Worm (Caenorhabditis elegans) whole organism, mixed stage, embryonic: Measurements from ENCODE around the gene cpg-4.

ENCODE experiments used
- nhr-12 ChIP-seq: fragments of 150-350 bp; optimal IDR thresholded peaks from 2 replicates; lab custom pipeline; 2014; ENCODE audit warnings: missing biosample characterization, missing genetic modification characterization
- nhr-2 ChIP-seq: fragments of 150-350 bp; optimal IDR thresholded peaks from 2 replicates; lab custom pipeline; 2014; ENCODE audit warnings: missing biosample characterization, missing genetic modification characterization
- snpc-4 ChIP-seq: fragments of 150-350 bp; optimal IDR thresholded peaks from 2 replicates; lab custom pipeline; 2014; ENCODE audit warnings: missing biosample characterization, missing genetic modification characterization
- unc-120 ChIP-seq: sonication (generic microtip); optimal IDR thresholded peaks from 2 replicates; lab custom pipeline; 2017; ENCODE audit warnings: missing genetic modification characterization, missing compliant biosample characterization; ENCODE audit not compliant: poor library complexity, severe bottlenecking
- ztf-11 ChIP-seq: fragments of 150-350 bp; optimal IDR thresholded peaks from 2 replicates; lab custom pipeline; 2014; ENCODE audit warnings: missing biosample characterization, missing genetic modification characterization

- no peak for TF ChIP-seq nhr-2 (tag; lab: Kevin White, UChicago)
- TF ChIP-seq ztf-11 (tag; lab: Kevin White, UChicago), result no peak
- TF ChIP-seq unc-120 (tag; lab: Kevin White, UChicago), result no peak
- no peak for TF ChIP-seq nhr-12 (tag; lab: Kevin White, UChicago)
- no peak for TF ChIP-seq snpc-4
These were observed 22.5 kb upstream of the cpg-4 start for ce11 chrV:5973713-5974112.
